Worm (Caenorhabditis elegans) whole organism, L3 larva: Measurements from ENCODE around the gene nrde-3.

ENCODE experiments used
- aly-2 ChIP-seq: fragments of 150-350 bp; optimal IDR thresholded peaks from 2 replicates; lab custom pipeline; 2014; ENCODE audit warnings: missing biosample characterization, missing genetic modification characterization
- ama-1 ChIP-seq: fragments of 150-350 bp; optimal IDR thresholded peaks from 2 replicates; lab custom pipeline; 2018
- ceh-16 ChIP-seq: sonication (generic microtip); optimal IDR thresholded peaks from 2 replicates; lab custom pipeline; 2017; ENCODE audit warnings: missing biosample characterization, missing genetic modification characterization
- ceh-28 ChIP-seq: fragments of 150-350 bp; optimal IDR thresholded peaks from 2 replicates; lab custom pipeline; 2014; ENCODE audit warnings: missing biosample characterization, missing genetic modification reagents, missing genetic modification characterization
- ceh-82 ChIP-seq: fragments of 150-350 bp; optimal IDR thresholded peaks from 2 replicates; lab custom pipeline; 2014; ENCODE audit warnings: missing biosample characterization, missing genetic modification characterization
- egl-27 ChIP-seq: sonication (generic microtip); optimal IDR thresholded peaks from 4 replicates; lab custom pipeline; 2017; ENCODE audit warnings: missing biosample characterization, missing genetic modification reagents, missing genetic modification characterization
- elt-2 ChIP-seq: sonication (generic microtip); optimal IDR thresholded peaks from 2 replicates; lab custom pipeline; 2016; ENCODE audit warnings: missing genetic modification reagents, mild to moderate bottlenecking, missing genetic modification characterization, missing compliant biosample characterization
- elt-3 ChIP-seq, 3 experiments: fragments of 150-350 bp in 1 of 3; sonication (generic microtip) in 2 of 3; optimal IDR thresholded peaks; 2 replicates in 2 of 3; 4 replicates in 1 of 3; lab custom pipeline; 2014 to 2017; ENCODE audit warnings: missing biosample characterization in 3 of 3, missing genetic modification characterization in 3 of 3
- fkh-10 ChIP-seq: sonication (generic microtip); optimal IDR thresholded peaks from 2 replicates; lab custom pipeline; 2017; ENCODE audit warnings: missing biosample characterization, missing genetic modification reagents, missing genetic modification characterization
- fos-1 ChIP-seq: fragments of 150-350 bp; optimal IDR thresholded peaks from 2 replicates; lab custom pipeline; 2014; ENCODE audit warnings: missing biosample characterization, missing genetic modification characterization
- hmg-11 ChIP-seq: sonication (generic microtip); optimal IDR thresholded peaks from 2 replicates; lab custom pipeline; 2016; ENCODE audit warnings: missing genetic modification characterization, missing compliant biosample characterization
- jun-1 ChIP-seq: fragments of 150-350 bp; optimal IDR thresholded peaks from 2 replicates; lab custom pipeline; 2014; ENCODE audit warnings: missing biosample characterization, missing genetic modification reagents, missing genetic modification characterization
- lin-15B ChIP-seq: fragments of 150-350 bp; optimal IDR thresholded peaks from 2 replicates; lab custom pipeline; 2014; ENCODE audit warnings: missing biosample characterization, missing genetic modification characterization
- lin-39 ChIP-seq: fragments of 150-350 bp; optimal IDR thresholded peaks from 2 replicates; lab custom pipeline; 2018; ENCODE audit warnings: missing biosample characterization, missing genetic modification reagents, missing genetic modification characterization
- mdl-1 ChIP-seq: fragments of 150-350 bp; optimal IDR thresholded peaks from 2 replicates; lab custom pipeline; 2014; ENCODE audit warnings: missing biosample characterization, missing genetic modification characterization
- mml-1 ChIP-seq: fragments of 150-350 bp; sonication (generic microtip); optimal IDR thresholded peaks from 3 replicates; lab custom pipeline; 2014; ENCODE audit warnings: missing biosample characterization, missing genetic modification characterization
- nfya-1 ChIP-seq: sonication (generic microtip); optimal IDR thresholded peaks from 2 replicates; lab custom pipeline; 2017; ENCODE audit warnings: missing genetic modification characterization, mild to moderate bottlenecking, missing compliant biosample characterization, antibody characterized with exemption, moderate library complexity; ENCODE audit not compliant: insufficient read depth
- nhr-11 ChIP-seq: fragments of 150-350 bp; optimal IDR thresholded peaks from 2 replicates; lab custom pipeline; 2014; ENCODE audit warnings: missing biosample characterization, missing genetic modification characterization
- nhr-12 ChIP-seq: fragments of 150-350 bp; optimal IDR thresholded peaks from 2 replicates; lab custom pipeline; 2014; ENCODE audit warnings: missing biosample characterization, missing genetic modification characterization
- nhr-23 ChIP-seq: fragments of 150-350 bp; optimal IDR thresholded peaks from 2 replicates; lab custom pipeline; 2014; ENCODE audit warnings: missing biosample characterization, missing genetic modification reagents, missing genetic modification characterization
- nhr-25 ChIP-seq: sonication (generic microtip); optimal IDR thresholded peaks from 2 replicates; lab custom pipeline; 2017; ENCODE audit warnings: missing biosample characterization, missing genetic modification characterization
- nhr-28 ChIP-seq: fragments of 150-350 bp; optimal IDR thresholded peaks from 2 replicates; lab custom pipeline; 2014; ENCODE audit warnings: missing biosample characterization, missing genetic modification characterization
- nhr-43 ChIP-seq: sonication (generic microtip); optimal IDR thresholded peaks from 2 replicates; lab custom pipeline; 2016; ENCODE audit warnings: mild to moderate bottlenecking, missing genetic modification characterization, missing compliant biosample characterization; ENCODE audit not compliant: poor library complexity, severe bottlenecking
- nhr-67 ChIP-seq: fragments of 150-350 bp; optimal IDR thresholded peaks from 2 replicates; lab custom pipeline; 2014; ENCODE audit warnings: missing biosample characterization, missing genetic modification characterization
- nhr-76 ChIP-seq: fragments of 150-350 bp; sonication (generic microtip); optimal IDR thresholded peaks from 5 replicates; lab custom pipeline; 2014; ENCODE audit warnings: missing biosample characterization, missing genetic modification characterization
- nhr-77 ChIP-seq: fragments of 150-350 bp; optimal IDR thresholded peaks from 2 replicates; lab custom pipeline; 2014; ENCODE audit warnings: missing biosample characterization, missing genetic modification characterization
- pha-4 ChIP-seq: fragments of 150-350 bp; optimal IDR thresholded peaks from 2 replicates; lab custom pipeline; 2014; ENCODE audit warnings: missing biosample characterization, missing genetic modification reagents, missing genetic modification characterization
- pqm-1 ChIP-seq: fragments of 150-350 bp; optimal IDR thresholded peaks from 2 replicates; lab custom pipeline; 2017; ENCODE audit warnings: missing biosample characterization, missing genetic modification characterization, inconsistent platforms
- sea-2 ChIP-seq: fragments of 150-350 bp; sonication (generic microtip); optimal IDR thresholded peaks from 4 replicates; lab custom pipeline; 2014; ENCODE audit warnings: missing biosample characterization, missing genetic modification reagents, missing genetic modification characterization
- skn-1 ChIP-seq: fragments of 150-350 bp; optimal IDR thresholded peaks from 2 replicates; lab custom pipeline; 2014; ENCODE audit warnings: missing biosample characterization, missing genetic modification characterization
- snpc-4 ChIP-seq: fragments of 150-350 bp; optimal IDR thresholded peaks from 2 replicates; lab custom pipeline; 2014; ENCODE audit warnings: missing biosample characterization, missing genetic modification characterization
- tbx-2 ChIP-seq: sonication (generic microtip); optimal IDR thresholded peaks from 2 replicates; lab custom pipeline; 2016; ENCODE audit warnings: mild to moderate bottlenecking, missing genetic modification characterization, missing compliant biosample characterization
- unc-39 ChIP-seq: sonication (generic microtip); optimal IDR thresholded peaks from 4 replicates; lab custom pipeline; 2017; ENCODE audit warnings: missing biosample characterization, missing genetic modification characterization
- ztf-11 ChIP-seq: fragments of 150-350 bp; optimal IDR thresholded peaks from 2 replicates; lab custom pipeline; 2014; ENCODE audit warnings: missing biosample characterization, missing genetic modification characterization
- ztf-4 ChIP-seq: fragments of 150-350 bp; optimal IDR thresholded peaks from 2 replicates; lab custom pipeline; 2014; ENCODE audit warnings: missing biosample characterization, missing genetic modification characterization

The nrde-3 gene

ce11 chrX:394709-395108 is 22.7 kb downstream of the nrde-3 start, which contains the start of gene R04A9.7:
TSS of gene R04A9.7 (minus strand) at chrX:394892.
- TF ChIP-seq nhr-67 (tag; lab: Kevin White, UChicago) (no peak), mdl-1 (tag; lab: Kevin White, UChicago) (no peak), ama-1 (lab: Kevin White, UChicago) (no peak), ztf-4 (tag; lab: Kevin White, UChicago) (no peak), fos-1 (tag; lab: Kevin White, UChicago) (no peak), sea-2 (no peak), egl-27 (tag; lab: Kevin White, UChicago) (no peak), pha-4 (tag; lab: Kevin White, UChicago) (no peak), nhr-77 (tag; lab: Kevin White, UChicago) (no peak), nhr-28 (no peak), nhr-43 (no peak), nhr-25 (tag; lab: Kevin White, UChicago) (no peak), nhr-12 (tag; lab: Kevin White, UChicago) (no peak), nhr-76 (tag; lab: Kevin White, UChicago) (no peak), lin-15B (tag; lab: Kevin White, UChicago) (no peak), lin-39 (tag; lab: Kevin White, UChicago) (no peak)

ce11 chrX:397259-397658 is 25.2 kb downstream of the nrde-3 start, which contains the start of gene R04A9.6:
TSS of gene R04A9.6 (plus strand) at chrX:397559.
- no peak for TF ChIP-seq ama-1 (lab: Kevin White, UChicago)
- TF ChIP-seq egl-27 (tag; lab: Kevin White, UChicago), result no peak
- no peak for TF ChIP-seq nfya-1 (tag; lab: Kevin White, UChicago)
- no peak for TF ChIP-seq ceh-28 (tag; lab: Kevin White, UChicago)
- no peak for TF ChIP-seq nhr-43
- no peak for TF ChIP-seq elt-2 (tag; lab: Kevin White, UChicago)
- TF ChIP-seq ceh-82 (tag; lab: Kevin White, UChicago), result no peak
- TF ChIP-seq nhr-77 (tag; lab: Kevin White, UChicago), result no peak
- TF ChIP-seq sea-2, result no peak
- no peak for TF ChIP-seq elt-3 (tag; optimal IDR thresholded peaks at IDR 0.05; lab: Kevin White, UChicago)
- TF ChIP-seq skn-1 (tag; lab: Kevin White, UChicago), result no peak
- TF ChIP-seq nhr-12 (tag; lab: Kevin White, UChicago), result no peak
- no peak for TF ChIP-seq hmg-11
- no peak for TF ChIP-seq fkh-10
- TF ChIP-seq mml-1 (tag; lab: Kevin White, UChicago), result no peak
- TF ChIP-seq jun-1, result no peak
- no peak for TF ChIP-seq ztf-11
- no peak for TF ChIP-seq snpc-4
- TF ChIP-seq ztf-4 (tag; lab: Kevin White, UChicago), result no peak

- TF ChIP-seq sea-2 (no peak), mml-1 (tag; lab: Kevin White, UChicago) (no peak), fkh-10 (no peak), tbx-2 (tag; lab: Kevin White, UChicago) (no peak), nhr-11 (no peak), mdl-1 (tag; lab: Kevin White, UChicago) (no peak), nfya-1 (tag; lab: Kevin White, UChicago) (no peak), nhr-28 (no peak), nhr-67 (tag; lab: Kevin White, UChicago) (no peak), fos-1 (tag; lab: Kevin White, UChicago) (no peak)
These were observed 27.5 kb downstream of the nrde-3 start for ce11 chrX:399535-399934.

- TF ChIP-seq nhr-23 (tag; lab: Kevin White, UChicago), result peak; percentile 25
- TF ChIP-seq lin-15B (tag; lab: Kevin White, UChicago), result no peak
- no peak for TF ChIP-seq lin-39 (tag; lab: Kevin White, UChicago)
- no peak for TF ChIP-seq ceh-16 (tag; lab: Kevin White, UChicago)
- TF ChIP-seq nhr-43, result peak; percentile 39
- TF ChIP-seq jun-1, result peak; percentile 12
- no peak for TF ChIP-seq ztf-4 (tag; lab: Kevin White, UChicago)
- TF ChIP-seq pqm-1 (tag; lab: Kevin White, UChicago), result no peak
- no peak for TF ChIP-seq unc-39
- no peak for TF ChIP-seq ztf-11
These were observed 30.9 kb downstream of the nrde-3 start for ce11 chrX:402951-403350.

- no peak for TF ChIP-seq aly-2
- TF ChIP-seq, all 47 proteins: peak for 0
These were observed 32.6 kb downstream of the nrde-3 start, which contains the start of gene R04A9.1 for ce11 chrX:404597-404996. TSS of gene R04A9.1 (plus strand) at chrX:404897.
